Fruit fly (Drosophila melanogaster): ENCODE measurements around the gene Pdha.

The Pdha gene

dm6 chrX:4664107-4664506, 38.0 kb upstream of the Pdha start:
- TF ChIP-seq CG16779 (tag; optimal IDR thresholded peaks at IDR 0.05) (no peak), CG9139 (GFP tag; optimal IDR thresholded peaks at IDR 0.05) (peak; percentile 10), CG3919 (GFP tag; optimal IDR thresholded peaks at IDR 0.05) (no peak), fd85E (GFP tag; optimal IDR thresholded peaks at IDR 0.05) (no peak), CG6792 (GFP tag; optimal IDR thresholded peaks at IDR 0.05) (no peak), Eip78C (GFP tag) (peak; percentile 45), CG7368 (GFP tag; optimal IDR thresholded peaks at IDR 0.05) (no peak), Hr39 (GFP tag; optimal IDR thresholded peaks at IDR 0.05) (no peak), CG6163 (GFP tag; IDR thresholded peaks at IDR 0.05) (peak; percentile 13; the same call in 1 of the 3 replicates), topi (GFP tag; optimal IDR thresholded peaks at IDR 0.05) (no peak), CG6854 (GFP tag; optimal IDR thresholded peaks at IDR 0.05) (no peak), net (GFP tag; optimal IDR thresholded peaks at IDR 0.05) (no peak), esn (GFP tag; optimal IDR thresholded peaks at IDR 0.05) (no peak), Ets96B (tag; optimal IDR thresholded peaks at IDR 0.05) (peak; percentile 7), pdm3 (GFP tag; optimal IDR thresholded peaks at IDR 0.05) (no peak), Ets21C (GFP tag; optimal IDR thresholded peaks at IDR 0.05) (no peak), CG8119 (GFP tag; IDR thresholded peaks at IDR 0.05) (no peak), Eip75B (GFP tag; optimal IDR thresholded peaks at IDR 0.05) (no peak), Sox14 (GFP tag; optimal IDR thresholded peaks at IDR 0.05) (no peak), CG10631 (GFP tag; optimal IDR thresholded peaks at IDR 0.05) (no peak), ss (GFP tag; optimal IDR thresholded peaks at IDR 0.05) (peak; percentile 55 to 65), CG11762 (GFP tag; optimal IDR thresholded peaks at IDR 0.05; ENCODE audit: insufficient read depth) (no peak), CG6808 (GFP tag; optimal IDR thresholded peaks at IDR 0.05) (peak; percentile 44), eg (GFP tag; IDR thresholded peaks at IDR 0.05) (no peak), OdsH (GFP tag; optimal IDR thresholded peaks at IDR 0.05) (no peak), svp (GFP tag) (peak; percentile 28), CG8319 (GFP tag; optimal IDR thresholded peaks at IDR 0.05) (no peak), Sox102F (GFP tag; optimal IDR thresholded peaks at IDR 0.05) (no peak), acj6 (GFP tag; optimal IDR thresholded peaks at IDR 0.05) (no peak), spab (GFP tag; optimal IDR thresholded peaks at IDR 0.05) (no peak), Blimp-1 (GFP tag; optimal IDR thresholded peaks at IDR 0.05) (no peak), CG11902 (GFP tag; optimal IDR thresholded peaks at IDR 0.05) (no peak), CG8632 (GFP tag; optimal IDR thresholded peaks at IDR 0.05) (no peak), Met (GFP tag; optimal IDR thresholded peaks at IDR 0.05) (no peak), vri (GFP tag; optimal IDR thresholded peaks at IDR 0.05) (no peak), CG15336 (GFP tag; IDR thresholded peaks at IDR 0.05) (no peak), Hr38 (GFP tag; optimal IDR thresholded peaks at IDR 0.05) (no peak), fkh (GFP tag; optimal IDR thresholded peaks at IDR 0.05) (no peak), Eip93F (GFP tag; optimal IDR thresholded peaks at IDR 0.05) (no peak), achi (GFP tag; optimal IDR thresholded peaks at IDR 0.05) (no peak), CG3032 (tag; optimal IDR thresholded peaks at IDR 0.05) (no peak), CG4318 (GFP tag; optimal IDR thresholded peaks at IDR 0.05) (no peak), fd59A (GFP tag; optimal IDR thresholded peaks at IDR 0.05) (no peak), CG34406 (GFP tag; optimal IDR thresholded peaks at IDR 0.05) (no peak), Gug (GFP tag; IDR thresholded peaks at IDR 0.05) (no peak), CG1621 (tag; optimal IDR thresholded peaks at IDR 0.05) (no peak), CG11294 (GFP tag; IDR thresholded peaks at IDR 0.05) (no peak), Hr4 (GFP tag; optimal IDR thresholded peaks at IDR 0.05) (no peak), Lpt (GFP tag; optimal IDR thresholded peaks at IDR 0.05) (no peak), Smox (GFP tag; optimal IDR thresholded peaks at IDR 0.05) (no peak)
